Fruit fly (Drosophila melanogaster): ENCODE measurements around the gene Ggt-1.
A peak's percentile ranks its signal among the peaks of the same experiment; 100 is the strongest.

DNA sequence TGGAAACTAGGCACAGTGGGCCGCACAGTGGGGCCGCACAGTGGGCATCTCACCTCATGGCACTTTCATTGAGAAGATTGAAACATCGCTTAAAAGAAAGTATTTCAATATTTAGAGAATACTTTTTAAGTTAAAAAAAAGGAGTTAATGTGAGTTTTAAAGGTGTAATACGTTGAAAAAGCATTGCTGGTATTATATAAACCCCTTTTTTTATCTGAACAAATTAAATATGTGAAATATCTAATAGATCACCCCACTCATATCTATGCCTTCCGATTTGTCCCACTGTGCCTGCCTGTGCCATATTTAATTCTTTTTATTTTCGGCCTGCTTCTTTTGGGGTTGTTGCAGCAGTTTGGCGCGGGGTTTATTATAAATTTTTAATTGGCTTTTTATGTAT, 21.0 kb upstream of the Ggt-1 start:
- TF ChIP-seq CG34367 (tag; optimal IDR thresholded peaks at IDR 0.05) (peak; percentile 13), Snoo (tag; optimal IDR thresholded peaks at IDR 0.05) (no peak), CG8301 (tag; optimal IDR thresholded peaks at IDR 0.05) (no peak), rn (GFP tag; IDR thresholded peaks at IDR 0.05) (no peak), Pif1B (GFP tag; optimal IDR thresholded peaks at IDR 0.05) (no peak), CG32121 (GFP tag; IDR thresholded peaks at IDR 0.05) (no peak)

All from whole organism, pupa.